Fruit fly (Drosophila melanogaster) whole organism, pupa: ENCODE data around the gene Myc.

ENCODE experiments used
- CG13204 ChIP-seq: fragments of 200-800 bp; sonication (Bioruptor generic); optimal IDR thresholded peaks from 2 replicates; lab custom pipeline; 2018; ENCODE audit warnings: missing biosample characterization, mild to moderate bottlenecking, missing genetic modification characterization, moderate library complexity
- CG14655 ChIP-seq: fragments of 200-800 bp; sonication (Bioruptor generic); optimal IDR thresholded peaks from 3 replicates; lab custom pipeline; 2017; ENCODE audit warnings: mild to moderate bottlenecking, missing biosample characterization, missing genetic modification reagents, missing genetic modification characterization
- CG15710 ChIP-seq: fragments of 200-800 bp; sonication (Bioruptor generic); optimal IDR thresholded peaks from 2 replicates; lab custom pipeline; 2018; ENCODE audit warnings: missing biosample characterization, mild to moderate bottlenecking, missing genetic modification characterization, moderate library complexity
- Pif1A ChIP-seq: fragments of 200-800 bp; sonication (Bioruptor generic); optimal IDR thresholded peaks from 3 replicates; lab custom pipeline; 2016; ENCODE audit warnings: missing biosample characterization, missing genetic modification characterization
- Pif1B ChIP-seq: fragments of 200-800 bp; sonication (Bioruptor generic); optimal IDR thresholded peaks from 3 replicates; lab custom pipeline; 2016; ENCODE audit warnings: missing biosample characterization, missing genetic modification characterization
- Snoo ChIP-seq: fragments of 200-800 bp; sonication (Bioruptor generic); optimal IDR thresholded peaks from 3 replicates; lab custom pipeline; 2017; ENCODE audit warnings: missing biosample characterization, mild to moderate bottlenecking, missing genetic modification characterization, inconsistent platforms
- gl ChIP-seq: fragments of 200-800 bp; sonication (Bioruptor generic); optimal IDR thresholded peaks from 2 replicates; lab custom pipeline; 2018; ENCODE audit warnings: missing biosample characterization, mild to moderate bottlenecking, missing genetic modification characterization
- rn ChIP-seq: fragments of 200-800 bp; sonication (Bioruptor generic); IDR thresholded peaks from 2 replicates; pipeline ENCODE4 v1.3.6; 2022; ENCODE audit warnings: missing biosample characterization, missing genetic modification characterization

DNA sequence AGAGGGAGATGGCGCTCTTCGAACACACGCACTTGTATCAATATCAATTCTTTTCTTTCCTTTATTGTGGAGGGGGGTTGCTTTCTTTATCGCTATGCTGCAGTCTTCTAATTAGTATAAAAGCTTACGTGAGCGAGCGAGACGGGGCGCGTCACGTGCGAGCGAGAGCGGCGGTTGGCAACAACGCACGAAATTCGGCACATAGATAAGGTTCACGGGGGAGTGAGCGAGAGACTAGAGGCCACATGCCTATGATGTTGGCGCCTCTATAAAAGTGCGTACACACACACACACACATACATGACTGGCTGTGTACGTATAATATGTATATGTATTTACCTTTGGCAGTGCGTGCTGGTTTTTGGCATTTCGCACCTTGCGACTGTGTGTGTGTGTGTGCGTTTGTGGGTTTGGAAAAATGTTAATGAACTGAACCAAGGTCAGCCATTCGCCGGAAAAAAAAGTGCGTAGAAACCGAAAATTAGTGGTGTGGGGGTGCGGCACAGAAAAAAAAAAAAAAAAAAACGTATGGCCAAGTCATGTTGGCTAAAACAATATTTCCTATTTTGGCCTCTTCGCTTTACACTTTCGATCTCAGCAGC lies 5.6 kb downstream of the Myc start:
- TF ChIP-seq Pif1B (GFP tag; lab: Kevin White, UChicago): no peak
- no peak for TF ChIP-seq CG15710 (tag; lab: Kevin White, UChicago)
- no peak for TF ChIP-seq gl (tag; lab: Kevin White, UChicago)
- no peak for TF ChIP-seq rn
- no peak for TF ChIP-seq CG14655
- TF ChIP-seq Pif1A (GFP tag; lab: Kevin White, UChicago): no peak
- TF ChIP-seq CG13204 (GFP tag; lab: Kevin White, UChicago): no peak
- no peak for TF ChIP-seq Snoo (tag; lab: Kevin White, UChicago)
